Fruit fly (Drosophila melanogaster): ENCODE measurements around the gene Cdep.

Cdep gene

dm6 chr3R:4910839-4911341 is 538 bp downstream of the Cdep start (continued):
- TF ChIP-seq E2f1 (GFP tag; IDR thresholded peaks at IDR 0.05), result peak; percentile 11; the same call in 1 of the 2 replicates
- TF ChIP-seq CG7928 (GFP tag; optimal IDR thresholded peaks at IDR 0.05), result no peak
- TF ChIP-seq Nf-YA (GFP tag; IDR thresholded peaks at IDR 0.05), result 0 out of 2 replicates have a peak, but pooled peaks have one; percentile 16
- TF ChIP-seq esg (GFP tag; conservative IDR thresholded peaks at IDR 0.05), result 0 out of 2 replicates have a peak, but pooled peaks have one; percentile 12
- TF ChIP-seq sisA (GFP tag; IDR thresholded peaks at IDR 0.05), result peak; percentile 12; the same call in 1 of the 2 replicates
- TF ChIP-seq ash1 (GFP tag; optimal IDR thresholded peaks at IDR 0.05), result peak; percentile 69
- peak; percentile 96 for TF ChIP-seq cg (GFP tag; optimal IDR thresholded peaks at IDR 0.05)
- peak; percentile 6 for TF ChIP-seq BtbVII (GFP tag; optimal IDR thresholded peaks at IDR 0.05)
- no peak for TF ChIP-seq pzg (GFP tag; optimal IDR thresholded peaks at IDR 0.05)
- no peak for TF ChIP-seq trh (GFP tag; optimal IDR thresholded peaks at IDR 0.05)
- TF ChIP-seq Sry-β (GFP tag; optimal IDR thresholded peaks at IDR 0.05), result no peak
- TF ChIP-seq CG14965 (GFP tag; optimal IDR thresholded peaks at IDR 0.05; ENCODE audit: borderline replicate concordance), result no peak
- TF ChIP-seq Usf (GFP tag; optimal IDR thresholded peaks at IDR 0.05), result no peak
- no peak for TF ChIP-seq CG6175 (GFP tag; IDR thresholded peaks at IDR 0.05)
- TF ChIP-seq abd-A (tag; optimal IDR thresholded peaks at IDR 0.05), result peak; percentile 17
- no peak for TF ChIP-seq CG6254 (GFP tag; optimal IDR thresholded peaks at IDR 0.05)
- TF ChIP-seq bsh (GFP tag; optimal IDR thresholded peaks at IDR 0.05), result no peak
- TF ChIP-seq CG13424 (tag; optimal IDR thresholded peaks at IDR 0.05), result no peak
- peak; percentile 98 for TF ChIP-seq crol (GFP tag; IDR thresholded peaks at IDR 0.05)
- peak; percentile 20; the same call in 1 of the 2 replicates for TF ChIP-seq MBD-R2 (GFP tag; IDR thresholded peaks at IDR 0.05)
- no peak for TF ChIP-seq CkIIα-i1 (GFP tag; IDR thresholded peaks at IDR 0.05)
- TF ChIP-seq CG5953 (GFP tag; IDR thresholded peaks at IDR 0.05), result 0 out of 2 replicates have a peak, but pooled peaks have one; percentile 17
- no peak for TF ChIP-seq insv (GFP tag; optimal IDR thresholded peaks at IDR 0.05)
- no peak for TF ChIP-seq Doc2 (GFP tag; IDR thresholded peaks at IDR 0.05)
- TF ChIP-seq crp (GFP tag; optimal IDR thresholded peaks at IDR 0.05), result no peak
- TF ChIP-seq CG11093 (GFP tag; IDR thresholded peaks at IDR 0.05), result no peak
- TF ChIP-seq CG4282 (GFP tag; optimal IDR thresholded peaks at IDR 0.05), result no peak
- peak; percentile 8 for TF ChIP-seq CG17912 (GFP tag; optimal IDR thresholded peaks at IDR 0.05)
- peak; percentile 20 for TF ChIP-seq scrt (GFP tag; optimal IDR thresholded peaks at IDR 0.05)
- TF ChIP-seq CG12155 (GFP tag; optimal IDR thresholded peaks at IDR 0.05), result no peak
- no peak for TF ChIP-seq Sin3A (optimal IDR thresholded peaks at IDR 0.05)
- TF ChIP-seq tx (GFP tag; optimal IDR thresholded peaks at IDR 0.05), result no peak
- peak; percentile 19 for TF ChIP-seq CG13894 (tag; optimal IDR thresholded peaks at IDR 0.05)
- no peak for TF ChIP-seq CG12104 (GFP tag; optimal IDR thresholded peaks at IDR 0.05)
- no peak for TF ChIP-seq Dip3 (GFP tag; optimal IDR thresholded peaks at IDR 0.05)
- TF ChIP-seq Sry-δ (GFP tag; optimal IDR thresholded peaks at IDR 0.05), result no peak
- peak; percentile 23; the same call in 1 of the 2 replicates for TF ChIP-seq Rfx (GFP tag; IDR thresholded peaks at IDR 0.05)
- TF ChIP-seq CG4730 (GFP tag; IDR thresholded peaks at IDR 0.05), result 0 out of 2 replicates have a peak, but pooled peaks have one; percentile 7
- TF ChIP-seq CG31365 (tag; optimal IDR thresholded peaks at IDR 0.05), result no peak
- TF ChIP-seq CG8478 (optimal IDR thresholded peaks at IDR 0.05), result peak; percentile 49
- TF ChIP-seq sd (tag; optimal IDR thresholded peaks at IDR 0.05), result peak; percentile 94
- TF ChIP-seq Awh (GFP tag; IDR thresholded peaks at IDR 0.05), result peak; percentile 24; the same call in 1 of the 2 replicates
- TF ChIP-seq CG10209 (GFP tag; optimal IDR thresholded peaks at IDR 0.05), result no peak
- TF ChIP-seq Meics (GFP tag; optimal IDR thresholded peaks at IDR 0.05), result no peak
- TF ChIP-seq CG8281 (tag; optimal IDR thresholded peaks at IDR 0.05), result no peak
- TF ChIP-seq zen (tag; optimal IDR thresholded peaks at IDR 0.05), result no peak
- TF ChIP-seq Dbx (GFP tag; IDR thresholded peaks at IDR 0.05), result peak; percentile 39; the same call in 1 of the 3 replicates
- TF ChIP-seq Atf3 (GFP tag; optimal IDR thresholded peaks at IDR 0.05), result no peak
- TF ChIP-seq CG5245 (GFP tag; optimal IDR thresholded peaks at IDR 0.05), result no peak
- no peak for TF ChIP-seq CG7745 (tag; optimal IDR thresholded peaks at IDR 0.05)
- no peak for TF ChIP-seq CG33557 (GFP tag; optimal IDR thresholded peaks at IDR 0.05)
